Worm (Caenorhabditis elegans): ENCODE measurements around the gene str-164.

ce11 chrIV:4975995-4976394, 15.5 kb downstream of the str-164 start, which contains the start of gene Y9C9A.16:
- no peak for TF ChIP-seq ztf-4 (tag; optimal IDR thresholded peaks at IDR 0.05)
- TF ChIP-seq nhr-77 (tag; optimal IDR thresholded peaks at IDR 0.05): no peak
- TF ChIP-seq R02D3.7 (tag; optimal IDR thresholded peaks at IDR 0.05): no peak
- TF ChIP-seq nhr-237 (tag; optimal IDR thresholded peaks at IDR 0.05): no peak
- TF ChIP-seq ama-1 (optimal IDR thresholded peaks at IDR 0.05): no peak
- no peak for TF ChIP-seq fkh-10 (GFP tag; optimal IDR thresholded peaks at IDR 0.05)
- no peak for TF ChIP-seq fos-1 (tag; optimal IDR thresholded peaks at IDR 0.05)
- no peak for TF ChIP-seq skn-1 (tag; optimal IDR thresholded peaks at IDR 0.05)
- TF ChIP-seq elt-2 (tag; optimal IDR thresholded peaks at IDR 0.05): no peak
- no peak for TF ChIP-seq ceh-82 (tag; optimal IDR thresholded peaks at IDR 0.05)
- no peak for TF ChIP-seq lin-39 (tag; optimal IDR thresholded peaks at IDR 0.05)

Data from whole organism, L3 larva.